Fruit fly (Drosophila melanogaster) whole organism, wandering third instar larva: Measurements from ENCODE around the gene CG34248.

Experiments used
- Abd-B ChIP-seq: fragments of >200 bp; optimal IDR thresholded peaks from 2 replicates; lab custom pipeline; 2017; ENCODE audit warnings: missing biosample characterization, missing genetic modification characterization
- CG9705 ChIP-seq: fragments of 200-800 bp; sonication (Bioruptor generic); optimal IDR thresholded peaks from 2 replicates; lab custom pipeline; 2018; ENCODE audit warnings: missing biosample characterization, mild to moderate bottlenecking, missing genetic modification characterization
- CrebA ChIP-seq: fragments of 200-800 bp; sonication (Bioruptor generic); optimal IDR thresholded peaks from 2 replicates; lab custom pipeline; 2016; ENCODE audit warnings: missing biosample characterization, mild to moderate bottlenecking, missing genetic modification characterization, borderline replicate concordance
- Dfd ChIP-seq: fragments of >200 bp; optimal IDR thresholded peaks from 2 replicates; lab custom pipeline; 2017; ENCODE audit warnings: missing biosample characterization, missing genetic modification characterization
- GATAd ChIP-seq: sonication (Bioruptor generic); optimal IDR thresholded peaks from 2 replicates; lab custom pipeline; 2016; ENCODE audit warnings: missing biosample characterization, missing genetic modification characterization
- Hnf4 ChIP-seq: fragments of 200-800 bp; sonication (Bioruptor generic); optimal IDR thresholded peaks from 2 replicates; lab custom pipeline; 2016; ENCODE audit warnings: missing biosample characterization, mild to moderate bottlenecking, missing genetic modification characterization
- Hr78 ChIP-seq: fragments of >200 bp; optimal IDR thresholded peaks from 2 replicates; lab custom pipeline; 2017; ENCODE audit warnings: missing biosample characterization, missing genetic modification characterization
- Hr83 ChIP-seq: fragments of 200-300 bp; sonication (Bioruptor generic); optimal IDR thresholded peaks from 2 replicates; lab custom pipeline; 2016; ENCODE audit warnings: missing biosample characterization, mild to moderate bottlenecking, missing genetic modification characterization, moderate library complexity; ENCODE audit not compliant: poor library complexity, severe bottlenecking
- Jra ChIP-seq: sonication (Bioruptor generic); optimal IDR thresholded peaks from 2 replicates; lab custom pipeline; 2016; ENCODE audit warnings: missing biosample characterization, missing genetic modification characterization
- Myc ChIP-seq: fragments of >200 bp; optimal IDR thresholded peaks from 2 replicates; lab custom pipeline; 2017
- N ChIP-seq: fragments of >200 bp; optimal IDR thresholded peaks from 2 replicates; lab custom pipeline; 2018; ENCODE audit warnings: missing biosample characterization, missing external identifiers, missing genetic modification characterization
- OdsH ChIP-seq: fragments of 200-800 bp; sonication (Bioruptor generic); optimal IDR thresholded peaks from 2 replicates; lab custom pipeline; 2016; ENCODE audit warnings: missing biosample characterization, mild to moderate bottlenecking, missing genetic modification characterization
- Rel ChIP-seq, 2 experiments: fragments of 200-800 bp; sonication (Bioruptor generic) in 1 of 2; optimal IDR thresholded peaks; 2 replicates in 1 of 2; 3 replicates in 1 of 2; lab custom pipeline; 2016 to 2019; ENCODE audit warnings: mild to moderate bottlenecking in 2 of 2, missing biosample characterization in 2 of 2, missing genetic modification characterization in 2 of 2, moderate library complexity in 1 of 2
- Vsx2 ChIP-seq: fragments of 200-300, 225-300 bp; sonication (Bioruptor generic); optimal IDR thresholded peaks from 2 replicates; lab custom pipeline; 2018; ENCODE audit warnings: missing biosample characterization, missing genetic modification characterization; ENCODE audit not compliant: partially characterized antibody
- br ChIP-seq: fragments of 200-800 bp; sonication (Bioruptor generic); optimal IDR thresholded peaks from 2 replicates; lab custom pipeline; 2016; ENCODE audit warnings: missing biosample characterization, missing genetic modification characterization
- dl ChIP-seq, 2 experiments: fragments of 175-275, 200-275 bp in 1 of 2; fragments of 200-275 bp in 1 of 2; sonication (Bioruptor generic); optimal IDR thresholded peaks; lab custom pipeline; 2018; ENCODE audit warnings: mild to moderate bottlenecking in 2 of 2, missing biosample characterization in 2 of 2, missing genetic modification characterization in 2 of 2, moderate library complexity in 2 of 2; ENCODE audit not compliant: partially characterized antibody in 2 of 2, insufficient read depth in 1 of 2
- dmrt93B ChIP-seq: fragments of 200-800 bp; sonication (Bioruptor generic); optimal IDR thresholded peaks from 2 replicates; lab custom pipeline; 2018; ENCODE audit warnings: missing biosample characterization, mild to moderate bottlenecking, missing genetic modification characterization
- foxo ChIP-seq, 2 experiments: fragments of 200-800 bp; sonication (Bioruptor generic); optimal IDR thresholded peaks; 2 replicates in 1 of 2; 3 replicates in 1 of 2; lab custom pipeline; 2016 to 2017; ENCODE audit warnings: missing biosample characterization in 2 of 2, missing genetic modification characterization in 2 of 2
- fru ChIP-seq: fragments of 200-800 bp; sonication (Bioruptor generic); optimal IDR thresholded peaks from 3 replicates; lab custom pipeline; 2016; ENCODE audit warnings: missing biosample characterization, mild to moderate bottlenecking, missing genetic modification characterization
- h ChIP-seq: fragments of 200-800 bp; sonication (Bioruptor generic); optimal IDR thresholded peaks from 3 replicates; lab custom pipeline; 2016; ENCODE audit warnings: missing biosample characterization, mild to moderate bottlenecking, missing genetic modification characterization
- psq ChIP-seq: fragments of 200-800 bp; sonication (Bioruptor generic); optimal IDR thresholded peaks from 3 replicates; lab custom pipeline; 2017; ENCODE audit warnings: missing biosample characterization, mild to moderate bottlenecking, missing genetic modification characterization, moderate library complexity
- rgr ChIP-seq: fragments of 200-800 bp; sonication (Bioruptor generic); optimal IDR thresholded peaks from 3 replicates; lab custom pipeline; 2016; ENCODE audit warnings: missing biosample characterization, mild to moderate bottlenecking, missing genetic modification characterization
- sv ChIP-seq: fragments of 200-800 bp; sonication (Bioruptor generic); optimal IDR thresholded peaks from 3 replicates; lab custom pipeline; 2016; ENCODE audit warnings: missing biosample characterization, missing genetic modification characterization
- tai ChIP-seq: sonication (Bioruptor generic); optimal IDR thresholded peaks from 2 replicates; lab custom pipeline; 2016; ENCODE audit warnings: missing biosample characterization, missing genetic modification characterization

Gene CG34248

dm6 chr3L:16221800-16222199, 48.9 kb downstream of the CG34248 start:
- TF ChIP-seq Jra (GFP tag; lab: Kevin White, UChicago) (no peak), Dfd (no peak), fru (GFP tag; lab: Kevin White, UChicago) (no peak), Hnf4 (GFP tag; lab: Kevin White, UChicago) (no peak), rgr (GFP tag; lab: Kevin White, UChicago) (no peak), Abd-B (no peak), CG9705 (GFP tag; lab: Kevin White, UChicago) (no peak), CrebA (GFP tag; lab: Kevin White, UChicago) (no peak), tai (GFP tag; lab: Kevin White, UChicago) (no peak), psq (GFP tag; lab: Kevin White, UChicago) (no peak), dl (GFP tag; optimal IDR thresholded peaks at IDR 0.05; lab: Kevin White, UChicago; ENCODE audit: insufficient read depth in 1 of 2, partially characterized antibody in 2 of 2) (no peak), dmrt93B (GFP tag; lab: Kevin White, UChicago) (no peak), GATAd (GFP tag; lab: Kevin White, UChicago) (no peak), Rel (GFP tag; optimal IDR thresholded peaks at IDR 0.05; lab: Kevin White, UChicago) (no peak), Rel (tag; optimal IDR thresholded peaks at IDR 0.05; lab: Kevin White, UChicago) (no peak), Myc (lab: Kevin White, UChicago) (no peak), h (GFP tag; lab: Kevin White, UChicago) (no peak), OdsH (GFP tag; lab: Kevin White, UChicago) (no peak), sv (GFP tag; lab: Kevin White, UChicago) (no peak)

- TF ChIP-seq fru (GFP tag; lab: Kevin White, UChicago) (no peak), Hr78 (GFP tag; lab: Kevin White, UChicago) (no peak), sv (GFP tag; lab: Kevin White, UChicago) (no peak), Abd-B (no peak), Rel (GFP tag; optimal IDR thresholded peaks at IDR 0.05; lab: Kevin White, UChicago) (no peak), Rel (tag; optimal IDR thresholded peaks at IDR 0.05; lab: Kevin White, UChicago) (no peak), Vsx2 (GFP tag; lab: Kevin White, UChicago) (no peak), OdsH (GFP tag; lab: Kevin White, UChicago) (no peak), foxo (GFP tag; optimal IDR thresholded peaks at IDR 0.05; lab: Kevin White, UChicago) (no peak), Myc (lab: Kevin White, UChicago) (no peak), Hr83 (no peak), tai (GFP tag; lab: Kevin White, UChicago) (no peak), br (GFP tag; lab: Kevin White, UChicago) (no peak), CG9705 (GFP tag; lab: Kevin White, UChicago) (no peak), psq (GFP tag; lab: Kevin White, UChicago) (no peak), N (GFP tag; lab: Kevin White, UChicago) (no peak)
These were observed 49.4 kb downstream of the CG34248 start for dm6 chr3L:16221278-16221677.
